2 fruit fly cellular contexts compared by ENCODE assay signal in genomic region chrX:16822080-16822479, dm6.
TF ChIP-seq lines count a peak whose summit lies in the region.

No protein-coding gene starts in this region.

TF ChIP-seq in whole organism, embryonic, 481 proteins besides CTCF, POLR2A, EP300 and RAD21 (continued from another document and continues in another):
- no peak for TF ChIP-seq Dip2 (GFP tag; IDR thresholded peaks at IDR 0.05; lab: Robert Waterston, UW)
- no peak for TF ChIP-seq B-H2 (GFP tag; optimal IDR thresholded peaks at IDR 0.05; lab: Kevin White, UChicago)
- TF ChIP-seq h (optimal IDR thresholded peaks at IDR 0.05; lab: Kevin White, UChicago): no peak
- peak; percentile 30; the same call in 1 of the 2 replicates for TF ChIP-seq CG9932 (GFP tag; IDR thresholded peaks at IDR 0.05; lab: Robert Waterston, UW)
- TF ChIP-seq pnt (GFP tag; optimal IDR thresholded peaks at IDR 0.05; lab: Kevin White, UChicago): no peak
- peak; percentile 41; the same call in 1 of the 2 replicates for TF ChIP-seq CG5953 (GFP tag; IDR thresholded peaks at IDR 0.05; lab: Robert Waterston, UW)
- no peak for TF ChIP-seq CG7745 (tag; optimal IDR thresholded peaks at IDR 0.05; lab: Kevin White, UChicago)
- peak; percentile 14 for TF ChIP-seq org-1 (GFP tag; optimal IDR thresholded peaks at IDR 0.05; lab: Kevin White, UChicago)
- no peak for TF ChIP-seq Antp (GFP tag; optimal IDR thresholded peaks at IDR 0.05; lab: Kevin White, UChicago)
- TF ChIP-seq CG10209 (GFP tag; optimal IDR thresholded peaks at IDR 0.05; lab: Kevin White, UChicago): peak; percentile 29
- peak; percentile 11 for TF ChIP-seq Chrac-16 (GFP tag; optimal IDR thresholded peaks at IDR 0.05; lab: Kevin White, UChicago)
- no peak for TF ChIP-seq CG3065 (GFP tag; optimal IDR thresholded peaks at IDR 0.05; lab: Kevin White, UChicago)
- TF ChIP-seq CG9797 (GFP tag; optimal IDR thresholded peaks at IDR 0.05; lab: Kevin White, UChicago): no peak
- peak; percentile 9 for TF ChIP-seq CG1602 (GFP tag; optimal IDR thresholded peaks at IDR 0.05; lab: Kevin White, UChicago)
- no peak for TF ChIP-seq CG7928 (GFP tag; optimal IDR thresholded peaks at IDR 0.05; lab: Kevin White, UChicago)
- no peak for TF ChIP-seq Asciz (GFP tag; optimal IDR thresholded peaks at IDR 0.05; lab: Kevin White, UChicago)
- no peak for TF ChIP-seq Dad (GFP tag; optimal IDR thresholded peaks at IDR 0.05; lab: Kevin White, UChicago)
- no peak for TF ChIP-seq kni (GFP tag; optimal IDR thresholded peaks at IDR 0.05; lab: Kevin White, UChicago)
- peak; percentile 56 for TF ChIP-seq CG12391 (tag; optimal IDR thresholded peaks at IDR 0.05; lab: Kevin White, UChicago)
- TF ChIP-seq sens-2 (GFP tag; IDR thresholded peaks at IDR 0.05; lab: Robert Waterston, UW): no peak
- no peak; the same call in 1 of the 2 replicates for TF ChIP-seq CG7372 (GFP tag; IDR thresholded peaks at IDR 0.05; lab: Robert Waterston, UW)
- no peak for TF ChIP-seq chn (GFP tag; optimal IDR thresholded peaks at IDR 0.05; lab: Kevin White, UChicago)
- peak; percentile 38 for TF ChIP-seq tio (GFP tag; optimal IDR thresholded peaks at IDR 0.05; lab: Kevin White, UChicago)
- peak; percentile 34 for TF ChIP-seq nom (GFP tag; optimal IDR thresholded peaks at IDR 0.05; lab: Kevin White, UChicago)
- TF ChIP-seq inv (GFP tag; IDR thresholded peaks at IDR 0.05; lab: Robert Waterston, UW; ENCODE audit: partially characterized antibody): no peak
- peak; percentile 13 for TF ChIP-seq CG5245 (GFP tag; optimal IDR thresholded peaks at IDR 0.05; lab: Kevin White, UChicago)
- TF ChIP-seq pan (optimal IDR thresholded peaks at IDR 0.05; lab: Kevin White, UChicago): no peak
- TF ChIP-seq pan (GFP tag; optimal IDR thresholded peaks at IDR 0.05 in 1 of 2, IDR thresholded peaks at IDR 0.05 in 1 of 2): peak in 1 of 2 experiments; percentile 70
- TF ChIP-seq CG2889 (GFP tag; IDR thresholded peaks at IDR 0.05; lab: Robert Waterston, UW): 0 out of 3 replicates have a peak, but pooled peaks have one; percentile 46
- TF ChIP-seq CG2875 (GFP tag; optimal IDR thresholded peaks at IDR 0.05; lab: Kevin White, UChicago): peak; percentile 17
- TF ChIP-seq NfI (GFP tag; optimal IDR thresholded peaks at IDR 0.05; lab: Kevin White, UChicago): peak; percentile 31
- 0 out of 2 replicates have a peak, but pooled peaks have one; percentile 12 for TF ChIP-seq GATAe (GFP tag; conservative IDR thresholded peaks at IDR 0.05; lab: Robert Waterston, UW)
- 0 out of 2 replicates have a peak, but pooled peaks have one; percentile 10 for TF ChIP-seq klu (GFP tag; IDR thresholded peaks at IDR 0.05; lab: Robert Waterston, UW)
- peak; percentile 53 for TF ChIP-seq fd96Cb (tag; optimal IDR thresholded peaks at IDR 0.05; lab: Kevin White, UChicago)
- no peak for TF ChIP-seq CG31224 (GFP tag; IDR thresholded peaks at IDR 0.05; lab: Robert Waterston, UW)
- TF ChIP-seq CG10274 (GFP tag; optimal IDR thresholded peaks at IDR 0.05; lab: Kevin White, UChicago): no peak
- TF ChIP-seq jigr1 (GFP tag; IDR thresholded peaks at IDR 0.05; lab: Robert Waterston, UW): no peak
- no peak for TF ChIP-seq CG14965 (GFP tag; optimal IDR thresholded peaks at IDR 0.05; lab: Kevin White, UChicago; ENCODE audit: borderline replicate concordance)
- TF ChIP-seq gro (GFP tag; optimal IDR thresholded peaks at IDR 0.05; lab: Kevin White, UChicago): no peak
- TF ChIP-seq Hsf (GFP tag; optimal IDR thresholded peaks at IDR 0.05; lab: Kevin White, UChicago): peak; percentile 15
- no peak for TF ChIP-seq CG43689 (GFP tag; IDR thresholded peaks at IDR 0.05; lab: Robert Waterston, UW)
- no peak for TF ChIP-seq gt (GFP tag; IDR thresholded peaks at IDR 0.05; lab: Robert Waterston, UW)
- TF ChIP-seq CG6813 (GFP tag; optimal IDR thresholded peaks at IDR 0.05; lab: Kevin White, UChicago): peak; percentile 37
- no peak for TF ChIP-seq CG17912 (GFP tag; optimal IDR thresholded peaks at IDR 0.05; lab: Kevin White, UChicago)
- no peak for TF ChIP-seq tna (GFP tag; IDR thresholded peaks at IDR 0.05; lab: Robert Waterston, UW; ENCODE audit: partially characterized antibody)
- TF ChIP-seq CG8944 (GFP tag; optimal IDR thresholded peaks at IDR 0.05; lab: Kevin White, UChicago): no peak
- peak; percentile 57 for TF ChIP-seq az2 (GFP tag; optimal IDR thresholded peaks at IDR 0.05; lab: Kevin White, UChicago)
- no peak for TF ChIP-seq tll (GFP tag; optimal IDR thresholded peaks at IDR 0.05; lab: Kevin White, UChicago)
- TF ChIP-seq zen2 (GFP tag; IDR thresholded peaks at IDR 0.05; lab: Robert Waterston, UW; ENCODE audit: partially characterized antibody): no peak
- no peak for TF ChIP-seq CG11456 (GFP tag; IDR thresholded peaks at IDR 0.05; lab: Robert Waterston, UW)
- no peak for TF ChIP-seq Hr39 (optimal IDR thresholded peaks at IDR 0.05; lab: Kevin White, UChicago)
- no peak for TF ChIP-seq ssp (GFP tag; IDR thresholded peaks at IDR 0.05; lab: Robert Waterston, UW)
- TF ChIP-seq CG3838 (GFP tag; optimal IDR thresholded peaks at IDR 0.05; lab: Kevin White, UChicago): no peak
- peak; percentile 64 for TF ChIP-seq ttk (GFP tag; IDR thresholded peaks at IDR 0.05; lab: Robert Waterston, UW)
- no peak for TF ChIP-seq sim (GFP tag; IDR thresholded peaks at IDR 0.05; lab: Robert Waterston, UW)
- TF ChIP-seq sens (GFP tag; lab: Kevin White, UChicago): no peak
- TF ChIP-seq CG4424 (GFP tag; optimal IDR thresholded peaks at IDR 0.05; lab: Kevin White, UChicago): peak; percentile 35
- TF ChIP-seq nerfin-1 (tag; optimal IDR thresholded peaks at IDR 0.05; lab: Kevin White, UChicago): peak; percentile 1
- 0 out of 2 replicates have a peak, but pooled peaks have one; percentile 1 for TF ChIP-seq CkIIα-i1 (GFP tag; IDR thresholded peaks at IDR 0.05; lab: Robert Waterston, UW)
- no peak for TF ChIP-seq Usf (GFP tag; optimal IDR thresholded peaks at IDR 0.05; lab: Kevin White, UChicago)
- no peak for TF ChIP-seq CG18764 (GFP tag; optimal IDR thresholded peaks at IDR 0.05; lab: Kevin White, UChicago)
- TF ChIP-seq Gsc (GFP tag; IDR thresholded peaks at IDR 0.05; lab: Robert Waterston, UW): no peak
- TF ChIP-seq rib (GFP tag; IDR thresholded peaks at IDR 0.05; lab: Robert Waterston, UW): no peak
- TF ChIP-seq Rx (GFP tag; IDR thresholded peaks at IDR 0.05; lab: Robert Waterston, UW): peak; percentile 36; the same call in 1 of the 2 replicates
- TF ChIP-seq Dbx (GFP tag; IDR thresholded peaks at IDR 0.05; lab: Robert Waterston, UW): 0 out of 3 replicates have a peak, but pooled peaks have one; percentile 31
- no peak for TF ChIP-seq CG4617 (GFP tag; optimal IDR thresholded peaks at IDR 0.05; lab: Kevin White, UChicago; ENCODE audit: borderline replicate concordance)

TF ChIP-seq in whole organism, prepupa, 60 proteins besides CTCF, POLR2A, EP300 and RAD21 (continued from another document):
- peak; percentile 65 for TF ChIP-seq esn (GFP tag; optimal IDR thresholded peaks at IDR 0.05; lab: Kevin White, UChicago)
- peak; percentile 52 for TF ChIP-seq topi (GFP tag; optimal IDR thresholded peaks at IDR 0.05; lab: Kevin White, UChicago)
- peak; percentile 44 for TF ChIP-seq CG9139 (GFP tag; optimal IDR thresholded peaks at IDR 0.05; lab: Kevin White, UChicago)
- peak; percentile 73 for TF ChIP-seq dsx (GFP tag; optimal IDR thresholded peaks at IDR 0.05; lab: Kevin White, UChicago; ENCODE audit: poor library complexity, severe bottlenecking)
- peak; percentile 72 for TF ChIP-seq CG3919 (GFP tag; optimal IDR thresholded peaks at IDR 0.05; lab: Kevin White, UChicago)
- no peak for TF ChIP-seq vri (GFP tag; optimal IDR thresholded peaks at IDR 0.05; lab: Kevin White, UChicago)
- TF ChIP-seq Eip93F (GFP tag; optimal IDR thresholded peaks at IDR 0.05; lab: Kevin White, UChicago): no peak
- TF ChIP-seq achi (GFP tag; optimal IDR thresholded peaks at IDR 0.05; lab: Kevin White, UChicago): peak; percentile 79
- peak; percentile 72 for TF ChIP-seq net (GFP tag; optimal IDR thresholded peaks at IDR 0.05; lab: Kevin White, UChicago)
- TF ChIP-seq Ets96B (tag; optimal IDR thresholded peaks at IDR 0.05; lab: Kevin White, UChicago): peak; percentile 67
- TF ChIP-seq ss (GFP tag; optimal IDR thresholded peaks at IDR 0.05; lab: Kevin White, UChicago): peak; percentile 52 to 73
- TF ChIP-seq salr (GFP tag; optimal IDR thresholded peaks at IDR 0.05; lab: Kevin White, UChicago): peak; percentile 22 to 51
- peak; percentile 33 for TF ChIP-seq CG11902 (GFP tag; optimal IDR thresholded peaks at IDR 0.05; lab: Kevin White, UChicago)
- TF ChIP-seq CG16779 (tag; optimal IDR thresholded peaks at IDR 0.05; lab: Kevin White, UChicago): peak; percentile 31
- peak; percentile 49 for TF ChIP-seq CG31627 (GFP tag; optimal IDR thresholded peaks at IDR 0.05; lab: Kevin White, UChicago)
- peak; percentile 63 for TF ChIP-seq Met (GFP tag; optimal IDR thresholded peaks at IDR 0.05; lab: Kevin White, UChicago)
- peak; percentile 60 for TF ChIP-seq Smox (GFP tag; optimal IDR thresholded peaks at IDR 0.05; lab: Kevin White, UChicago)
- TF ChIP-seq CG7368 (GFP tag; optimal IDR thresholded peaks at IDR 0.05; lab: Kevin White, UChicago): peak; percentile 49
- peak; percentile 75 for TF ChIP-seq Lpt (GFP tag; optimal IDR thresholded peaks at IDR 0.05; lab: Kevin White, UChicago)
- TF ChIP-seq CG6276 (GFP tag; optimal IDR thresholded peaks at IDR 0.05; lab: Kevin White, UChicago): peak; percentile 84
- peak; percentile 57 for TF ChIP-seq CG6808 (GFP tag; optimal IDR thresholded peaks at IDR 0.05; lab: Kevin White, UChicago)
- TF ChIP-seq CG6792 (GFP tag; optimal IDR thresholded peaks at IDR 0.05; lab: Kevin White, UChicago): peak; percentile 78
- peak; percentile 57 for TF ChIP-seq CG11762 (GFP tag; optimal IDR thresholded peaks at IDR 0.05; lab: Kevin White, UChicago; ENCODE audit: insufficient read depth)
- TF ChIP-seq OdsH (GFP tag; optimal IDR thresholded peaks at IDR 0.05; lab: Kevin White, UChicago): peak; percentile 81
- peak; percentile 69 for TF ChIP-seq CG34406 (GFP tag; optimal IDR thresholded peaks at IDR 0.05; lab: Kevin White, UChicago)
- peak; percentile 94 for TF ChIP-seq CG8119 (GFP tag; IDR thresholded peaks at IDR 0.05; lab: Robert Waterston, UW)
- peak; percentile 76 for TF ChIP-seq CG8632 (GFP tag; optimal IDR thresholded peaks at IDR 0.05; lab: Kevin White, UChicago)
- TF ChIP-seq CG11294 (GFP tag; IDR thresholded peaks at IDR 0.05; lab: Robert Waterston, UW): peak; percentile 67
- peak; percentile 61 for TF ChIP-seq spab (GFP tag; optimal IDR thresholded peaks at IDR 0.05; lab: Kevin White, UChicago)
- peak; percentile 54 for TF ChIP-seq CG8319 (GFP tag; optimal IDR thresholded peaks at IDR 0.05; lab: Kevin White, UChicago)
- peak; percentile 77 for TF ChIP-seq pdm3 (GFP tag; optimal IDR thresholded peaks at IDR 0.05; lab: Kevin White, UChicago)
- peak; percentile 93 for TF ChIP-seq eg (GFP tag; IDR thresholded peaks at IDR 0.05; lab: Robert Waterston, UW)
- peak; percentile 93 for TF ChIP-seq CG15336 (GFP tag; IDR thresholded peaks at IDR 0.05; lab: Robert Waterston, UW)
- peak; percentile 86 for TF ChIP-seq Gug (GFP tag; IDR thresholded peaks at IDR 0.05; lab: Robert Waterston, UW)
- no peak for TF ChIP-seq fd85E (GFP tag; optimal IDR thresholded peaks at IDR 0.05; lab: Kevin White, UChicago)
- TF ChIP-seq Hr39 (GFP tag; optimal IDR thresholded peaks at IDR 0.05; lab: Kevin White, UChicago): peak; percentile 44
- no peak for TF ChIP-seq CG6854 (GFP tag; optimal IDR thresholded peaks at IDR 0.05; lab: Kevin White, UChicago)
